Fruit fly (Drosophila melanogaster): ENCODE results near the gene Cad74A.

DNA sequence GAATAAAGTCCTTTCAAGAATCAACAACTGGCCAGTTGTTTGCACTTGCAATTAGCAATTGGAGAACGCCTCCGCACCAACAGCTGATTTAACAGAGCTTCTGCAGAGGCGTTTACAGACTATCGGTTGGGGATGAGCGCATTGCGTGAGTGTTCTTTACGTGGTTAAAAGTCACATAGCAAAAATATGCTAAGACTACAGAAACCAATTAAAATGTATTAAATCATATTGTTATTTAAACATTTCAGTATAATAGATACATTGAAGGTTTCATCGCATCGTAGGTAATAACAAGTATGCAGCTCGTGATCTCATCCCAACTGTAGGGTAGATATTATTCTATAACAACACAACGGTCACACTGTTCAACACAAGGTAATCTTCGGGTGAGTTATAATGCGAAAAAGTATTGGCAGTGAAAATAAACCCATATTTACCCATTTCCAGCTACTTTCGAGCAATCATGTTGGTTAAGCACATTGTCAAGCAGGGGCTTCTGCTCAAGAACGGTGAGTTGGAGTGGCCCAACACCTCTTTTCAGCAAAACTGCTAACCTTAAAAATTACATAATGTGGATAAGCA lies 45.9 kb upstream of the Cad74A start, which contains the start of the genes Sec3 and COX7B:
- peak; percentile 68 for TF ChIP-seq CG31627 (GFP tag; optimal IDR thresholded peaks at IDR 0.05)
- peak; percentile 55 for TF ChIP-seq acj6 (GFP tag; optimal IDR thresholded peaks at IDR 0.05)
- TF ChIP-seq Sox102F (GFP tag; optimal IDR thresholded peaks at IDR 0.05) = peak; percentile 45
- peak; percentile 9 for TF ChIP-seq CG7368 (GFP tag; optimal IDR thresholded peaks at IDR 0.05)
- TF ChIP-seq CG10669 (GFP tag; optimal IDR thresholded peaks at IDR 0.05) = peak; percentile 14
- TF ChIP-seq fd85E (GFP tag; optimal IDR thresholded peaks at IDR 0.05) = no peak
- TF ChIP-seq Sox14 (GFP tag; optimal IDR thresholded peaks at IDR 0.05) = peak; percentile 62
- peak; percentile 47 for TF ChIP-seq CG32006 (GFP tag; optimal IDR thresholded peaks at IDR 0.05)
- no peak for TF ChIP-seq CG16779 (tag; optimal IDR thresholded peaks at IDR 0.05)
- TF ChIP-seq CG11294 (GFP tag; IDR thresholded peaks at IDR 0.05) = no peak
- peak; percentile 67 for TF ChIP-seq Hr4 (GFP tag; optimal IDR thresholded peaks at IDR 0.05)
- no peak for TF ChIP-seq Blimp-1 (GFP tag; optimal IDR thresholded peaks at IDR 0.05)

Data from whole organism, prepupa.